Worm (Caenorhabditis elegans) whole organism, midembryonic: ENCODE measurements around the gene nep-2.

ENCODE experiments used
- flt-1 ChIP-seq: fragments of 200-800 bp; sonication (Bioruptor generic); IDR thresholded peaks from 2 replicates; pipeline ENCODE4 v1.3.6; 2022; ENCODE audit warnings: missing genetic modification characterization, missing compliant biosample characterization
- med-1 ChIP-seq: sonication (generic microtip); optimal IDR thresholded peaks from 2 replicates; lab custom pipeline; 2017; ENCODE audit warnings: missing genetic modification characterization, mild to moderate bottlenecking, missing compliant biosample characterization, antibody characterized with exemption, missing genetic modification reagents; ENCODE audit not compliant: insufficient read depth
- tab-1 ChIP-seq: fragments of 200-800 bp; sonication (Bioruptor generic); IDR thresholded peaks from 2 replicates; pipeline ENCODE4 v1.3.6; 2022; ENCODE audit warnings: missing genetic modification characterization, missing compliant biosample characterization
- ztf-29 ChIP-seq: fragments of 200-800 bp; sonication (Bioruptor generic); IDR thresholded peaks from 2 replicates; pipeline ENCODE4 v1.3.6; 2022; ENCODE audit warnings: missing genetic modification reagents, missing genetic modification characterization, missing compliant biosample characterization

ce11 chrII:2695079-2695478 lies 30.5 kb downstream of the nep-2 start:
- TF ChIP-seq ztf-29 (GFP tag; lab: Robert Waterston, UW) = no peak
- TF ChIP-seq flt-1 (GFP tag; lab: Robert Waterston, UW) = no peak
- no peak for TF ChIP-seq med-1 (GFP tag; lab: Kevin White, UChicago)
- TF ChIP-seq tab-1 (GFP tag; lab: Robert Waterston, UW) = no peak
